Worm (Caenorhabditis elegans) whole organism, L1 larva: ENCODE measurements around the gene T19D12.4.
A peak's percentile ranks its signal among the peaks of the same experiment; 100 is the strongest.

Experiments used
- C34B4.2 ChIP-seq: sonication (generic microtip); optimal IDR thresholded peaks from 2 replicates; lab custom pipeline; 2017; ENCODE audit warnings: mild to moderate bottlenecking, missing genetic modification characterization, missing compliant biosample characterization
- F16B12.6 ChIP-seq: fragments of 150-350 bp; optimal IDR thresholded peaks from 2 replicates; lab custom pipeline; 2014; ENCODE audit warnings: missing biosample characterization, missing genetic modification characterization
- alr-1 ChIP-seq: fragments of 200-800 bp; sonication (Bioruptor generic); optimal IDR thresholded peaks from 2 replicates; lab custom pipeline; 2018; ENCODE audit warnings: borderline replicate concordance, mild to moderate bottlenecking, missing genetic modification characterization, missing compliant biosample characterization
- ceh-8 ChIP-seq: fragments of 200-800 bp; sonication (Bioruptor generic); optimal IDR thresholded peaks from 2 replicates; lab custom pipeline; 2018; ENCODE audit warnings: mild to moderate bottlenecking, missing genetic modification characterization, moderate library complexity, missing compliant biosample characterization
- ceh-88 ChIP-seq: fragments of 200-800 bp; sonication (Bioruptor generic); IDR thresholded peaks from 2 replicates; pipeline ENCODE4 v1.3.6; 2022; ENCODE audit warnings: missing genetic modification characterization, missing compliant biosample characterization
- dpl-1 ChIP-seq, 3 experiments: fragments of 150-350 bp in 2 of 3; sonication (generic microtip) in 1 of 3; optimal IDR thresholded peaks; 2 replicates each; lab custom pipeline; 2014 to 2017; ENCODE audit warnings: missing biosample characterization in 3 of 3, missing genetic modification characterization in 3 of 3, missing genetic modification reagents in 3 of 3
- dsc-1 ChIP-seq: sonication (generic microtip); optimal IDR thresholded peaks from 2 replicates; lab custom pipeline; 2016; ENCODE audit warnings: mild to moderate bottlenecking, missing genetic modification characterization, missing compliant biosample characterization
- efl-1 ChIP-seq, 4 experiments: fragments of 150-350 bp; optimal IDR thresholded peaks in 3 of 4; peaks in 1 of 4; 1 replicate in 1 of 4; 2 replicates in 3 of 4; lab custom pipeline; 2014; ENCODE audit warnings: missing biosample characterization in 2 of 4, missing genetic modification characterization in 2 of 4, missing genetic modification reagents in 2 of 4
- efl-3 ChIP-seq: fragments of 200-800 bp; sonication (Bioruptor generic); optimal IDR thresholded peaks from 2 replicates; lab custom pipeline; 2018; ENCODE audit warnings: mild to moderate bottlenecking, missing genetic modification characterization, missing compliant biosample characterization
- egl-27 ChIP-seq, 2 experiments: fragments of 150-350 bp in 1 of 2; sonication (generic microtip); optimal IDR thresholded peaks; 3 replicates each; lab custom pipeline; 2017 to 2018; ENCODE audit warnings: missing biosample characterization in 2 of 2, missing genetic modification characterization in 2 of 2, missing genetic modification reagents in 2 of 2
- ets-5 ChIP-seq: fragments of 200-800 bp; sonication (Bioruptor generic); IDR thresholded peaks from 2 replicates; pipeline ENCODE4 v1.3.6; 2022; ENCODE audit warnings: missing genetic modification characterization, missing compliant biosample characterization
- fkh-4 ChIP-seq: sonication (generic microtip); optimal IDR thresholded peaks from 2 replicates; lab custom pipeline; 2016; ENCODE audit warnings: missing compliant biosample characterization, missing genetic modification characterization, borderline replicate concordance
- grh-1 ChIP-seq: fragments of 200-800 bp; sonication (Bioruptor generic); IDR thresholded peaks from 2 replicates; pipeline ENCODE4 v1.3.6; 2022; ENCODE audit warnings: missing genetic modification reagents, missing genetic modification characterization, missing compliant biosample characterization
- hpl-2 ChIP-seq: fragments of 150-350 bp; optimal IDR thresholded peaks from 2 replicates; lab custom pipeline; 2014; ENCODE audit warnings: missing biosample characterization, missing genetic modification reagents, missing genetic modification characterization
- irx-1 ChIP-seq: sonication (generic microtip); optimal IDR thresholded peaks from 2 replicates; lab custom pipeline; 2016; ENCODE audit warnings: missing genetic modification characterization, missing compliant biosample characterization
- isw-1 ChIP-seq: fragments of 200-800 bp; sonication (Bioruptor generic); IDR thresholded peaks from 2 replicates; pipeline ENCODE4 v1.3.6; 2022; ENCODE audit warnings: missing genetic modification characterization, missing compliant biosample characterization
- lin-14 ChIP-seq: fragments of 200-800 bp; sonication (Bioruptor generic); optimal IDR thresholded peaks from 2 replicates; lab custom pipeline; 2018; ENCODE audit warnings: mild to moderate bottlenecking, missing genetic modification characterization, moderate library complexity, missing compliant biosample characterization
- lin-15B ChIP-seq: fragments of 150-350 bp; sonication (generic microtip); optimal IDR thresholded peaks from 3 replicates; lab custom pipeline; 2014; ENCODE audit warnings: missing biosample characterization, missing genetic modification characterization
- lin-39 ChIP-seq: fragments of 150-350 bp; optimal IDR thresholded peaks from 2 replicates; lab custom pipeline; 2014; ENCODE audit warnings: missing biosample characterization, missing genetic modification reagents, missing genetic modification characterization
- lir-3 ChIP-seq: sonication (generic microtip); optimal IDR thresholded peaks from 2 replicates; lab custom pipeline; 2016; ENCODE audit warnings: mild to moderate bottlenecking, missing genetic modification characterization, moderate library complexity, missing compliant biosample characterization; ENCODE audit not compliant: poor library complexity
- lsy-2 ChIP-seq, 2 experiments: fragments of 150-350 bp; optimal IDR thresholded peaks; 2 replicates each; lab custom pipeline; 2014; ENCODE audit warnings: missing biosample characterization in 2 of 2, missing genetic modification characterization in 2 of 2
- mab-9 ChIP-seq: fragments of 200-800 bp; sonication (Bioruptor generic); IDR thresholded peaks from 2 replicates; pipeline ENCODE4 v1.3.6; 2022; ENCODE audit warnings: missing genetic modification reagents, missing genetic modification characterization, missing compliant biosample characterization
- mdl-1 ChIP-seq, 2 experiments: fragments of 150-350 bp; optimal IDR thresholded peaks; 2 replicates each; lab custom pipeline; 2014 to 2017; ENCODE audit warnings: missing biosample characterization in 2 of 2, missing genetic modification characterization in 2 of 2, inconsistent platforms in 1 of 2
- mef-2 ChIP-seq: fragments of 150-350 bp; optimal IDR thresholded peaks from 2 replicates; lab custom pipeline; 2014; ENCODE audit warnings: missing biosample characterization, missing genetic modification characterization
- mep-1 ChIP-seq: fragments of 150-350 bp; optimal IDR thresholded peaks from 2 replicates; lab custom pipeline; 2014; ENCODE audit warnings: missing biosample characterization, missing genetic modification characterization
- nhr-12 ChIP-seq: sonication (generic microtip); optimal IDR thresholded peaks from 2 replicates; lab custom pipeline; 2017; ENCODE audit warnings: missing biosample characterization, missing genetic modification characterization
- nhr-19 ChIP-seq: fragments of 200-800 bp; sonication (Bioruptor generic); conservative IDR thresholded peaks from 2 replicates; pipeline ENCODE4 v1.3.6; 2022; ENCODE audit warnings: missing genetic modification characterization, missing compliant biosample characterization
- nhr-20 ChIP-seq: sonication (generic microtip); optimal IDR thresholded peaks from 2 replicates; lab custom pipeline; 2016; ENCODE audit warnings: mild to moderate bottlenecking, missing genetic modification characterization, missing compliant biosample characterization
- nhr-47 ChIP-seq: sonication (generic microtip); optimal IDR thresholded peaks from 2 replicates; lab custom pipeline; 2016; ENCODE audit warnings: mild to moderate bottlenecking, missing genetic modification characterization, moderate library complexity, missing compliant biosample characterization
- nhr-71 ChIP-seq: sonication (generic microtip); optimal IDR thresholded peaks from 2 replicates; lab custom pipeline; 2016; ENCODE audit warnings: mild to moderate bottlenecking, missing genetic modification characterization, moderate library complexity, missing compliant biosample characterization
- nhr-76 ChIP-seq: sonication (generic microtip); optimal IDR thresholded peaks from 2 replicates; lab custom pipeline; 2017; ENCODE audit warnings: missing biosample characterization, missing genetic modification characterization
- nhr-77 ChIP-seq: fragments of 150-350 bp; optimal IDR thresholded peaks from 2 replicates; lab custom pipeline; 2014; ENCODE audit warnings: missing biosample characterization, missing genetic modification characterization
- pag-3 ChIP-seq: sonication (generic microtip); optimal IDR thresholded peaks from 2 replicates; lab custom pipeline; 2017; ENCODE audit warnings: missing genetic modification characterization, mild to moderate bottlenecking, missing compliant biosample characterization, antibody characterized with exemption, borderline replicate concordance; ENCODE audit not compliant: insufficient read depth
- pax-3 ChIP-seq: fragments of 200-800 bp; sonication (Bioruptor generic); optimal IDR thresholded peaks from 2 replicates; lab custom pipeline; 2018; ENCODE audit warnings: mild to moderate bottlenecking, missing genetic modification characterization, moderate library complexity, missing compliant biosample characterization
- pqm-1 ChIP-seq: sonication (generic microtip); optimal IDR thresholded peaks from 3 replicates; lab custom pipeline; 2017; ENCODE audit warnings: missing biosample characterization, missing genetic modification characterization
- sox-4 ChIP-seq: sonication (generic microtip); optimal IDR thresholded peaks from 2 replicates; lab custom pipeline; 2016; ENCODE audit warnings: missing genetic modification characterization, missing compliant biosample characterization
- sptf-1 ChIP-seq: fragments of 150-350 bp; optimal IDR thresholded peaks from 2 replicates; lab custom pipeline; 2014; ENCODE audit warnings: missing biosample characterization, missing genetic modification characterization
- sup-37 ChIP-seq: fragments of 200-800 bp; sonication (Bioruptor generic); optimal IDR thresholded peaks from 2 replicates; lab custom pipeline; 2018; ENCODE audit warnings: mild to moderate bottlenecking, missing genetic modification characterization, missing compliant biosample characterization
- unc-98 ChIP-seq: fragments of 200-800 bp; sonication (Bioruptor generic); IDR thresholded peaks from 2 replicates; pipeline ENCODE4 v1.3.6; 2022; ENCODE audit warnings: missing genetic modification characterization, missing compliant biosample characterization
- xbp-1 ChIP-seq: sonication (generic microtip); optimal IDR thresholded peaks from 2 replicates; lab custom pipeline; 2016; ENCODE audit warnings: missing genetic modification characterization, missing compliant biosample characterization
- zag-1 ChIP-seq: fragments of 150-350 bp; optimal IDR thresholded peaks from 2 replicates; lab custom pipeline; 2014; ENCODE audit warnings: missing biosample characterization, missing genetic modification characterization
- zip-4 ChIP-seq: fragments of 200-800 bp; sonication (Bioruptor generic); optimal IDR thresholded peaks from 2 replicates; lab custom pipeline; 2018; ENCODE audit warnings: mild to moderate bottlenecking, missing genetic modification characterization, moderate library complexity, missing compliant biosample characterization
- ztf-11 ChIP-seq, 2 experiments: sonication (generic microtip); optimal IDR thresholded peaks; 2 replicates each; lab custom pipeline; 2016 to 2017; ENCODE audit warnings: missing genetic modification characterization in 2 of 2, missing biosample characterization in 1 of 2, missing compliant biosample characterization in 1 of 2
- ztf-4 ChIP-seq: fragments of 150-350 bp; optimal IDR thresholded peaks from 2 replicates; lab custom pipeline; 2014; ENCODE audit warnings: missing biosample characterization, missing genetic modification characterization

Gene T19D12.4

DNA sequence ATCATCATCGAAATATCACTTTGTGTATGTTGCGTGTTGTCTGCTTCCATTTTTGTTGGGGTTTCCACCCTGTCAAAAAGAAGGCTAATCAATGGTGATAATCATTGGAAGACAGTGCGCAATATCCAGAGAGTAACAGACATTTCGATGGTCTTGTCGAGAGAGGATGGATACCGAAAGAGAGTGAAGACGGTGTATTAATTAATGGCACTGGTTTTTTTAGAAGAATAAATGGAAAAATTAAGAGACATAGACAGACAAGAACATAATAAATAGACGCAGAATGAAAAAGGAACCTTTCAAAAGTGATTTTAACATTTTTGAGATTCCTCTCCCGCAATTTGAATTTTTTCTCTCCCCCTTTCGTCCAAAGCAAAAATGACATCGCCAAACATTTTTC is 11.9 kb upstream of the T19D12.4 start (continued):
- TF ChIP-seq C34B4.2 (tag; lab: Kevin White, UChicago) (no peak), nhr-76 (tag; lab: Kevin White, UChicago) (no peak), pag-3 (tag; lab: Kevin White, UChicago) (no peak), F16B12.6 (tag; lab: Kevin White, UChicago) (no peak), lir-3 (tag; lab: Kevin White, UChicago) (no peak), unc-98 (GFP tag; lab: Robert Waterston, UW) (no peak), irx-1 (tag; lab: Kevin White, UChicago) (no peak), nhr-20 (tag; lab: Kevin White, UChicago) (peak; percentile 5), lin-39 (tag; lab: Kevin White, UChicago) (no peak), sup-37 (GFP tag; lab: Kevin White, UChicago) (no peak), efl-1 (optimal IDR thresholded peaks at IDR 0.05; lab: Kevin White, UChicago) (no peak), efl-1 (GFP tag; optimal IDR thresholded peaks at IDR 0.05 in 1 of 2; lab: Kevin White, UChicago) (no peak), zip-4 (GFP tag; lab: Kevin White, UChicago) (no peak), nhr-47 (tag; lab: Kevin White, UChicago) (no peak), nhr-71 (tag; lab: Kevin White, UChicago) (peak; percentile 12), ztf-11 (tag; optimal IDR thresholded peaks at IDR 0.05; lab: Kevin White, UChicago) (no peak), ceh-8 (GFP tag; lab: Kevin White, UChicago) (no peak), zag-1 (tag; lab: Kevin White, UChicago) (no peak), isw-1 (GFP tag; lab: Robert Waterston, UW) (no peak), mab-9 (GFP tag; lab: Robert Waterston, UW) (no peak), fkh-4 (tag; lab: Kevin White, UChicago) (no peak), lin-14 (GFP tag; lab: Kevin White, UChicago) (peak; percentile 30), mdl-1 (tag; optimal IDR thresholded peaks at IDR 0.05; lab: Kevin White, UChicago) (no peak), egl-27 (tag; optimal IDR thresholded peaks at IDR 0.05; lab: Kevin White, UChicago) (no peak), alr-1 (tag; lab: Kevin White, UChicago) (no peak), lsy-2 (tag; optimal IDR thresholded peaks at IDR 0.05; lab: Kevin White, UChicago) (peak in 1 of 2 experiments; percentile 32), nhr-19 (no peak), mep-1 (tag; lab: Kevin White, UChicago) (no peak), dsc-1 (no peak), ztf-4 (tag; lab: Kevin White, UChicago) (no peak), dpl-1 (GFP tag; optimal IDR thresholded peaks at IDR 0.05; lab: Kevin White, UChicago) (no peak), sox-4 (tag; lab: Kevin White, UChicago) (no peak), ets-5 (no peak), pax-3 (tag; lab: Kevin White, UChicago) (no peak), nhr-12 (tag; lab: Kevin White, UChicago) (no peak)

DNA sequence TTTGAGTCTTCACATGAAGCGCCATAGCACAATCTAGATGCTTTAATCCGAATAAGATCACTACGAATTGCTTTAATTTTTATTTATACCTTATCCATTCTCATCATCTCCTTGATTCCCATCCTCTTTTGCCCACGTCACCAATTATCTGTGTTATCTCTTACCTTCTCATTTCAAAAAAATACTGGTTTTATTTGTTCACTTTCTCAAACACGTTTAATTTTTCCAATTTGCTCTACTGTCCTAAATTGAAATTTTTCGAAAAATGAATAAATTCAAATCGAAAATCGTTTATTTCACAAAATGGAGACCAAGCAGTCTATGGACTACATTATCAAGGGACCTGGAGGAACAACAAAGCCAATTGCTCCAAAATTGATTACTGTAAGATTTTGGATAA is 9.0 kb upstream of the T19D12.4 start, which contains the start of gene F54H5.3:
TSS of gene F54H5.3 (plus strand) at position 301 of the 400 bp plus-strand sequence.
- TF ChIP-seq grh-1 (GFP tag; lab: Robert Waterston, UW) (no peak), dpl-1 (GFP tag; optimal IDR thresholded peaks at IDR 0.05; lab: Kevin White, UChicago) (no peak), sptf-1 (tag; lab: Kevin White, UChicago) (no peak), lin-15B (tag; lab: Kevin White, UChicago) (no peak), ets-5 (no peak), pag-3 (tag; lab: Kevin White, UChicago) (no peak), xbp-1 (tag; lab: Kevin White, UChicago) (no peak), nhr-77 (tag; lab: Kevin White, UChicago) (no peak), mab-9 (GFP tag; lab: Robert Waterston, UW) (no peak), hpl-2 (GFP tag; lab: Kevin White, UChicago) (no peak), mep-1 (tag; lab: Kevin White, UChicago) (no peak), ceh-88 (no peak), pqm-1 (no peak), isw-1 (GFP tag; lab: Robert Waterston, UW) (no peak), mef-2 (tag; lab: Kevin White, UChicago) (no peak), efl-3 (GFP tag; lab: Kevin White, UChicago) (no peak)
